Worm (Caenorhabditis elegans) whole organism, young adult: ENCODE measurements around the gene ptr-24.

ENCODE experiments used
- ZK185.1 ChIP-seq: sonication (generic microtip); optimal IDR thresholded peaks from 2 replicates; lab custom pipeline; 2016; ENCODE audit warnings: mild to moderate bottlenecking, missing genetic modification characterization, missing compliant biosample characterization; ENCODE audit not compliant: poor library complexity, severe bottlenecking
- mel-28 ChIP-seq: sonication (generic microtip); optimal IDR thresholded peaks from 2 replicates; lab custom pipeline; 2016; ENCODE audit warnings: borderline replicate concordance, mild to moderate bottlenecking, missing genetic modification characterization, missing compliant biosample characterization

DNA sequence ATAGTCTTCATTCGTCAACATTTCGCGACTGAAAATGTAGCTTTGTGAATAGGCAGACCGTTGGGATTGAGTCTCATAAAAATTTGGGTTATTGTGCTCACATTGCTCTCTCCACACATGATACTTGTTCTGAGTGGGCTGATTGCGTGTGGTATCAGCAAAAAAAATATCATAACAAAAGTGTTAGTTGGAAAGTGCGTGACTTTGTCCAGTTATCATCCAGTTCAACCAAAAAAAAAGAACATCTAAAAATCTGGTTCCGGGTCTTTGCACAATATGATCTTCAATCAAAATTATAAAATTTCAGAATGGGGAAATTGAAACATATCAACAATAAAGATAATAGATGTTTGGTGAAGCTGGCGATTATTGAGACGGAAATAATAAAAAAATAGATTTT is 37.3 kb upstream of the ptr-24 start, which contains the start of gene srd-39:
- TF ChIP-seq mel-28 (tag; lab: Kevin White, UChicago) (no peak), ZK185.1 (tag; lab: Kevin White, UChicago) (no peak)
